Fruit fly (Drosophila melanogaster) whole organism, adult: ENCODE measurements around the gene CG33339.

ENCODE experiments used
- CG11617 ChIP-seq: fragments of 200-800 bp; sonication (Bioruptor generic); optimal IDR thresholded peaks from 2 replicates; lab custom pipeline; 2017; ENCODE audit warnings: mild to moderate bottlenecking, missing biosample characterization, missing genetic modification reagents, missing genetic modification characterization
- CG12768 ChIP-seq: fragments of 200-800 bp; sonication (Bioruptor generic); optimal IDR thresholded peaks from 2 replicates; lab custom pipeline; 2017; ENCODE audit warnings: missing biosample characterization, missing genetic modification characterization, mild to moderate bottlenecking, moderate library complexity, missing genetic modification reagents
- CG14711 ChIP-seq: fragments of 200-800 bp; sonication (Bioruptor generic); optimal IDR thresholded peaks from 2 replicates; lab custom pipeline; 2018; ENCODE audit warnings: missing biosample characterization, mild to moderate bottlenecking, missing genetic modification characterization, moderate library complexity
- CG1620 ChIP-seq: fragments of 200-800 bp; sonication (Bioruptor generic); optimal IDR thresholded peaks from 2 replicates; lab custom pipeline; 2016; ENCODE audit warnings: missing biosample characterization, missing genetic modification characterization
- CG33017 ChIP-seq: fragments of 200-800 bp; sonication (Bioruptor generic); optimal IDR thresholded peaks from 2 replicates; lab custom pipeline; 2018; ENCODE audit warnings: missing biosample characterization, mild to moderate bottlenecking, missing genetic modification characterization, moderate library complexity
- CG5204 ChIP-seq: fragments of 200-800 bp; sonication (Bioruptor generic); optimal IDR thresholded peaks from 2 replicates; lab custom pipeline; 2016; ENCODE audit warnings: missing biosample characterization, missing genetic modification characterization
- CG7045 ChIP-seq: fragments of 200-800 bp; sonication (Bioruptor generic); optimal IDR thresholded peaks from 2 replicates; lab custom pipeline; 2017; ENCODE audit warnings: missing biosample characterization, mild to moderate bottlenecking, missing genetic modification characterization
- CG7101 ChIP-seq: fragments of 200-800 bp; sonication (Bioruptor generic); optimal IDR thresholded peaks from 2 replicates; lab custom pipeline; 2018; ENCODE audit warnings: missing biosample characterization, mild to moderate bottlenecking, missing genetic modification characterization, moderate library complexity
- Clk ChIP-seq: fragments of 200-800 bp; sonication (Bioruptor generic); optimal IDR thresholded peaks from 2 replicates; lab custom pipeline; 2017; ENCODE audit warnings: missing biosample characterization, missing genetic modification characterization
- Crg-1 ChIP-seq: fragments of 200-800 bp; sonication (Bioruptor generic); optimal IDR thresholded peaks from 2 replicates; lab custom pipeline; 2016; ENCODE audit warnings: missing biosample characterization, missing genetic modification characterization
- Hr96 ChIP-seq: fragments of 200-800 bp; sonication (Bioruptor generic); optimal IDR thresholded peaks from 2 replicates; lab custom pipeline; 2016; ENCODE audit warnings: missing biosample characterization, missing genetic modification characterization
- Mnt ChIP-seq: fragments of 200-800 bp; sonication (Bioruptor generic); optimal IDR thresholded peaks from 2 replicates; lab custom pipeline; 2016; ENCODE audit warnings: missing biosample characterization, mild to moderate bottlenecking, missing genetic modification characterization
- bab1 ChIP-seq: fragments of 200-800 bp; sonication (Bioruptor generic); optimal IDR thresholded peaks from 3 replicates; lab custom pipeline; 2019; ENCODE audit warnings: missing biosample characterization, mild to moderate bottlenecking, missing genetic modification characterization, moderate library complexity
- cic ChIP-seq: fragments of 200-800 bp; sonication (Bioruptor generic); optimal IDR thresholded peaks from 2 replicates; lab custom pipeline; 2017; ENCODE audit warnings: missing biosample characterization, mild to moderate bottlenecking, missing genetic modification characterization, moderate library complexity
- cnc ChIP-seq, 2 experiments: fragments of >200 bp; optimal IDR thresholded peaks; 2 replicates each; lab custom pipeline; 2017
- kay ChIP-seq: fragments of 200-800 bp; sonication (Bioruptor generic); peaks from one replicate; lab custom pipeline; 2016; ENCODE audit warnings: missing biosample characterization, missing genetic modification characterization, borderline replicate concordance
- ovo ChIP-seq: fragments of 200-800 bp; sonication (Bioruptor generic); optimal IDR thresholded peaks from 2 replicates; lab custom pipeline; 2016; ENCODE audit warnings: missing biosample characterization, missing genetic modification characterization
- pad ChIP-seq: fragments of 200-800 bp; sonication (Bioruptor generic); optimal IDR thresholded peaks from 3 replicates; lab custom pipeline; 2017; ENCODE audit warnings: missing biosample characterization, missing genetic modification characterization, mild to moderate bottlenecking, moderate library complexity, missing genetic modification reagents
- tj ChIP-seq: fragments of 200-800 bp; sonication (Bioruptor generic); optimal IDR thresholded peaks from 3 replicates; lab custom pipeline; 2017; ENCODE audit warnings: missing biosample characterization, mild to moderate bottlenecking, missing genetic modification characterization, moderate library complexity
- toe ChIP-seq: fragments of 200-800 bp; sonication (Bioruptor generic); optimal IDR thresholded peaks from 2 replicates; lab custom pipeline; 2016; ENCODE audit warnings: missing biosample characterization, missing genetic modification characterization

The CG33339 gene

DNA sequence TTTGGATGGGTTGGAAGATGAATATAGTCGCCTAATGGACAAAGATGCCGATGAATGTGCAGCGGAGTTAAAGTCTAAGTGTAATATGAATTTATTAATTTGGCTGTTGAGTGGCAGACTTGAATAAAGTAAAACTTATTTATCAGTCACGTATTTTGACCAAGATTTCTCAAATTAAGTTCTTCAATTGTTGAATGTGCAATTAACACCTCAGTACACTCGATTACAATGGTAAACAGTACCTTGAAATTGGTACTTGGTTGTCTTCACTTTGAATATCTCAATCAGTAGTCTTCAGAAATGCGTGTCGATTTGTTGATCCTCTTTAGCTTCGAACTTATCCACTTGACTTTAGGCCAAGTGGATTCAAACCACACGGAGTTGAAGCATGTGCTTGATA, 7.6 kb downstream of the CG33339 start, which contains the start of gene CG13614:
Gene CG13614, plus strand, starts transcription at position 301 of the 400 bp plus-strand sequence.
- no peak for TF ChIP-seq cic (GFP tag; lab: Kevin White, UChicago)
- TF ChIP-seq cnc (optimal IDR thresholded peaks at IDR 0.05; lab: Kevin White, UChicago): no peak
- no peak for TF ChIP-seq Hr96 (GFP tag; lab: Kevin White, UChicago)
- TF ChIP-seq Clk (GFP tag; lab: Kevin White, UChicago): no peak
- TF ChIP-seq bab1 (GFP tag; lab: Kevin White, UChicago): no peak
- TF ChIP-seq toe (GFP tag; lab: Kevin White, UChicago): no peak
- TF ChIP-seq CG11617 (GFP tag; lab: Kevin White, UChicago): no peak
- TF ChIP-seq CG7101 (tag; lab: Kevin White, UChicago): no peak
- no peak for TF ChIP-seq tj (GFP tag; lab: Kevin White, UChicago)
- TF ChIP-seq CG12768: no peak
- TF ChIP-seq CG5204 (GFP tag; lab: Kevin White, UChicago): no peak

DNA sequence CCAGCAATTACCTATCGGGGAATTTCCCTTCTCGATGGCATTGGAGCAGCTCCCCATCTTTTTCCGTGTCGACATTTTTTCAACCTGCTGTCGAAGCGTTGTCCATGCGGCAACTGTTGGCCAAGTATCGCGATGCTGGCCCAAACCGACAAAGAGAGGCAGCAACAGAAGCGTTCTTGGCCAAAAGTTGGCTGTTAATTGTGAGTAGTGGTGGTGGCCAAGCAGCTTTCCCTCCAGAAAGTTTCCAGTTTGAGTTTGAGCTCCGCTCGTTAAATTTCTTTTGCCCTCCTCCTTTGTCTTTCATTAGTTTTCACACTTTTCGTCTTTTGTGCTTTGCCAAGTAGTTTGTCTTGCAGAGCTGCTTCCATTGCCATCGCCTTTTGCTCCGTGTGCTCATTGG, 11.0 kb downstream of the CG33339 start, which contains the start of gene CG17782:
Gene CG17782, minus strand, starts transcription at position 101 of the 400 bp plus-strand sequence.
- TF ChIP-seq Hr96 (GFP tag; lab: Kevin White, UChicago): no peak
- no peak for TF ChIP-seq pad (GFP tag; lab: Kevin White, UChicago)
- no peak for TF ChIP-seq ovo
- no peak for TF ChIP-seq Mnt (GFP tag; lab: Kevin White, UChicago)
- TF ChIP-seq CG7045: no peak
- no peak for TF ChIP-seq CG5204 (GFP tag; lab: Kevin White, UChicago)
- no peak for TF ChIP-seq CG7101 (tag; lab: Kevin White, UChicago)
- TF ChIP-seq cnc (optimal IDR thresholded peaks at IDR 0.05; lab: Kevin White, UChicago): no peak
- no peak for TF ChIP-seq CG33017 (tag; lab: Kevin White, UChicago)
- no peak for TF ChIP-seq cic (GFP tag; lab: Kevin White, UChicago)
- no peak for TF ChIP-seq CG14711 (tag; lab: Kevin White, UChicago)
- no peak for TF ChIP-seq toe (GFP tag; lab: Kevin White, UChicago)
- no peak for TF ChIP-seq tj (GFP tag; lab: Kevin White, UChicago)

DNA sequence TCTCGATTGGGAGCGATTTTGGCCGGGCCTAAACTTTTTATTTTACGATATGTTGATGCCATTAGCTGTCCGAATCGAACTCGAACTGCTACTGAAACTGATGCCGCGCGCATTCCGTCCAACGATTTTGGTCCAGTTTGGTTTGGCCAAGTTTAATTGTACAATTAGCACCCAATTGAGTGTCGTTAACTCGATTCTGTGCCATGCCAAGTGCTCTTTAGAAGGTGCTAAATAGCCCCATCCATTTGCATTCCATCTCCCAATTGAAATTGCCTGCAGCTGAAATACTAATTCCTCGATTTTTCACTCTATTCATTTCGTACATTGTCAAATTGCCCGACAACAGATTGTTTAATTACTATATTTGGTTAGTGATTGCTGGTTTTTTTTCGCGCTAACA, 13.9 kb downstream of the CG33339 start, which contains the start of gene CG17781:
Gene CG17781, minus strand, starts transcription at position 101 of the 400 bp plus-strand sequence.
- TF ChIP-seq Hr96 (GFP tag; lab: Kevin White, UChicago) (no peak), toe (GFP tag; lab: Kevin White, UChicago) (no peak), CG7101 (tag; lab: Kevin White, UChicago) (no peak), CG5204 (GFP tag; lab: Kevin White, UChicago) (no peak), CG11617 (GFP tag; lab: Kevin White, UChicago) (no peak), Clk (GFP tag; lab: Kevin White, UChicago) (no peak), Crg-1 (GFP tag; lab: Kevin White, UChicago) (no peak), cic (GFP tag; lab: Kevin White, UChicago) (no peak), CG1620 (GFP tag; lab: Kevin White, UChicago) (no peak), ovo (no peak), CG33017 (tag; lab: Kevin White, UChicago) (no peak), pad (GFP tag; lab: Kevin White, UChicago) (no peak), CG7045 (no peak), kay (no peak), Mnt (GFP tag; lab: Kevin White, UChicago) (no peak), CG14711 (tag; lab: Kevin White, UChicago) (no peak)

DNA sequence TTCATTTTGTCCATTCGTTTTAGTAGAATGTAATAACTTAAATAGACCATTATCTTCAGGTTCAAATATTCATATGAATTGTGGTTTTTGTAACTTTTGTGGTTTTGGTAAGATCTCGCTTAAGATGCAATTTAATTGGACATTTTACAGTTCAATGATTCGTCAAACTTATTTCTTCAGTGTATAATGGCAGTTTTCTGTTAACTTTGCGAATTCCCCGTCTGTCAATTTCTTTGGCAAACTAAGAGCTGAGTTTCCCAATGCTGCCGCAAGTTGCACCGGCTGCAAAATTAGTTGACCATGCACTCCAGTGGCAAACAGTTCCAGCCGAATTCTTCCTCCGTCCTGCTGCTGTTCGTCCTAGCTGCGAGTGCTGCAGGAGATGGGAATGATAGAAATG, 14.9 kb downstream of the CG33339 start, which contains the start of gene CG33342:
Gene CG33342, plus strand, starts transcription at position 301 of the 400 bp plus-strand sequence.
- no peak for TF ChIP-seq CG12768
- TF ChIP-seq Hr96 (GFP tag; lab: Kevin White, UChicago): no peak
- no peak for TF ChIP-seq CG1620 (GFP tag; lab: Kevin White, UChicago)
- TF ChIP-seq CG33017 (tag; lab: Kevin White, UChicago): no peak
- TF ChIP-seq Mnt (GFP tag; lab: Kevin White, UChicago): no peak
- TF ChIP-seq bab1 (GFP tag; lab: Kevin White, UChicago): no peak
- no peak for TF ChIP-seq toe (GFP tag; lab: Kevin White, UChicago)
- no peak for TF ChIP-seq kay
- no peak for TF ChIP-seq cnc (optimal IDR thresholded peaks at IDR 0.05; lab: Kevin White, UChicago)
- TF ChIP-seq ovo: no peak
- TF ChIP-seq CG5204 (GFP tag; lab: Kevin White, UChicago): no peak
- TF ChIP-seq tj (GFP tag; lab: Kevin White, UChicago): no peak
- no peak for TF ChIP-seq CG11617 (GFP tag; lab: Kevin White, UChicago)
- no peak for TF ChIP-seq cic (GFP tag; lab: Kevin White, UChicago)
- TF ChIP-seq CG14711 (tag; lab: Kevin White, UChicago): no peak
- no peak for TF ChIP-seq Crg-1 (GFP tag; lab: Kevin White, UChicago)

DNA sequence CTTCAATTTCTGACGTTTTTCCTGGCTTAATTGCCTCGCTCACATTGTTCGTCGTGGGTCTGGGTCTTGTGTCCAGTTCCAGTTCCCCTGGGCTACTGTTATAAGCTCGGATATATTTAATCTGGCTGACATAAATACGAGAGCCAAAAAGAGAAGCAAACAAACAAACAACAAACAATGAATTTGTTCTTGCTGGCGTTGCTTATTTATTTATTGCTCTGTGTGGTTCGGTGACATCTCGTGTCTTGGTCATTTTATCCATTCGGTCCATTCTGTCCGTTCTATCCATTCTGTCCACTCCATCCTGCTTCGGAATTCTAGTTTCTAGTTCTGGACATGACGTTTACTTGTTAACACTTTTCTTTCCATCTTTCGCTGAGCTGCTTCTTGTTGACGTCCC, 23.3 kb downstream of the CG33339 start, which contains the start of gene CG17780:
Gene CG17780, minus strand, starts transcription at position 101 of the 400 bp plus-strand sequence.
- TF ChIP-seq cic (GFP tag; lab: Kevin White, UChicago): no peak
- TF ChIP-seq CG12768: no peak
- no peak for TF ChIP-seq toe (GFP tag; lab: Kevin White, UChicago)
- no peak for TF ChIP-seq CG7045
- no peak for TF ChIP-seq tj (GFP tag; lab: Kevin White, UChicago)
- TF ChIP-seq pad (GFP tag; lab: Kevin White, UChicago): no peak
- no peak for TF ChIP-seq Clk (GFP tag; lab: Kevin White, UChicago)
- TF ChIP-seq CG7101 (tag; lab: Kevin White, UChicago): no peak

DNA sequence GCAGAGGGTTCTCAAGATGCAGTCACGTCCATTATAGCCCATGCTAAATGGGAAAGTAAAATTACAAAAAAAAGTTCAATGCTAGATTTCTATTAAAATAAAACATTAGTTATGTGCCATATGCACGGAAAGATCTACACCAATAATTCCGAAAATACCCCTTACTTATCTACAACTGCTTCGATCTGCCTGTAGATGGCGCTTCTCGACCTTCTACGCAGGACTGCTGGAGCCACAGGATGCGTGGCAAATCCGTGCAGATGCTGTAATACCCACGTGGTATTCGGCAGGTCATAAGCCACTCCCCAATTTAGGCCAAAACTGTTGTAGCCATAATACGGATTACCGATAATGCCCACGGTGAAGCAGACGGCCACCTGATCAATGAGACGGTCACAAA, 24.8 kb downstream of the CG33339 start:
- TF ChIP-seq Clk (GFP tag; lab: Kevin White, UChicago) (no peak), CG14711 (tag; lab: Kevin White, UChicago) (no peak), kay (no peak), bab1 (GFP tag; lab: Kevin White, UChicago) (no peak), pad (GFP tag; lab: Kevin White, UChicago) (no peak), CG7045 (no peak), CG12768 (no peak), toe (GFP tag; lab: Kevin White, UChicago) (no peak), Crg-1 (GFP tag; lab: Kevin White, UChicago) (no peak), Hr96 (GFP tag; lab: Kevin White, UChicago) (no peak)
